Fruit fly (Drosophila melanogaster) whole organism, embryonic: ENCODE data around the gene Tom40.

Experiments
- Aef1 ChIP-seq: fragments of 200-800 bp; sonication (Bioruptor generic); IDR thresholded peaks from 3 replicates; pipeline ENCODE4 v1.3.6; 2022; ENCODE audit warnings: missing biosample characterization, missing genetic modification characterization
- Awh ChIP-seq: fragments of 200-800 bp; sonication (Bioruptor generic); IDR thresholded peaks from 2 replicates; pipeline ENCODE4, ENCODE4 v1.3.6; 2022; ENCODE audit warnings: missing biosample characterization, missing genetic modification characterization
- Blimp-1 ChIP-seq: fragments of 200-800 bp; sonication (Bioruptor generic); optimal IDR thresholded peaks from 3 replicates; lab custom pipeline; 2018; ENCODE audit warnings: missing biosample characterization, missing genetic modification characterization, mild to moderate bottlenecking, moderate library complexity, missing genetic modification reagents
- CG10431 ChIP-seq: fragments of 200-800 bp; sonication (Bioruptor generic); optimal IDR thresholded peaks from 3 replicates; lab custom pipeline; 2018; ENCODE audit warnings: missing biosample characterization, mild to moderate bottlenecking, missing genetic modification characterization
- CG10654 ChIP-seq: fragments of 200-800 bp; sonication (Bioruptor generic); optimal IDR thresholded peaks from 2 replicates; lab custom pipeline; 2016; ENCODE audit warnings: missing biosample characterization, missing genetic modification characterization
- CG10959 ChIP-seq: fragments of 200-800 bp; sonication (Bioruptor generic); IDR thresholded peaks from 2 replicates; pipeline ENCODE4 v1.3.6; 2022; ENCODE audit warnings: missing biosample characterization, missing genetic modification characterization
- CG12236 ChIP-seq: fragments of 200-800 bp; sonication (Bioruptor generic); optimal IDR thresholded peaks from 2 replicates; lab custom pipeline; 2016; ENCODE audit warnings: missing biosample characterization, missing genetic modification characterization
- CG13424 ChIP-seq: fragments of 200-800 bp; sonication (Bioruptor generic); optimal IDR thresholded peaks from 2 replicates; lab custom pipeline; 2019; ENCODE audit warnings: missing biosample characterization, mild to moderate bottlenecking, missing genetic modification characterization, moderate library complexity
- CG14860 ChIP-seq: fragments of 200-800 bp; sonication (Bioruptor generic); IDR thresholded peaks from 3 replicates; pipeline ENCODE4 v1.3.6; 2022; ENCODE audit warnings: missing biosample characterization, missing genetic modification characterization; ENCODE audit not compliant: partially characterized antibody
- CG15479 ChIP-seq: fragments of 200-800 bp; sonication (Bioruptor generic); optimal IDR thresholded peaks from 3 replicates; lab custom pipeline; 2019; ENCODE audit warnings: missing biosample characterization, mild to moderate bottlenecking, missing genetic modification characterization, moderate library complexity
- CG1602 ChIP-seq: fragments of 200-800 bp; sonication (Bioruptor generic); optimal IDR thresholded peaks from 3 replicates; lab custom pipeline; 2016; ENCODE audit warnings: missing biosample characterization, missing genetic modification characterization
- CG17186 ChIP-seq: fragments of 200-800 bp; sonication (Bioruptor generic); optimal IDR thresholded peaks from 3 replicates; lab custom pipeline; 2017; ENCODE audit warnings: missing biosample characterization, missing genetic modification reagents, missing genetic modification characterization
- CG17328 ChIP-seq: fragments of 200-800 bp; sonication (Bioruptor generic); IDR thresholded peaks from 2 replicates; pipeline ENCODE4 v1.3.6; 2022; ENCODE audit warnings: missing biosample characterization, missing genetic modification characterization
- CG17802 ChIP-seq: fragments of 200-800 bp; sonication (Bioruptor generic); optimal IDR thresholded peaks from 2 replicates; lab custom pipeline; 2018; ENCODE audit warnings: missing biosample characterization, mild to moderate bottlenecking, missing genetic modification characterization, moderate library complexity
- CG18764 ChIP-seq: fragments of 200-800 bp; sonication (Bioruptor generic); optimal IDR thresholded peaks from 3 replicates; lab custom pipeline; 2016; ENCODE audit warnings: missing biosample characterization, missing genetic modification characterization
- CG2120 ChIP-seq: fragments of 200-800 bp; sonication (Bioruptor generic); optimal IDR thresholded peaks from 3 replicates; lab custom pipeline; 2016; ENCODE audit warnings: missing biosample characterization, missing genetic modification characterization
- CG31388 ChIP-seq: fragments of 200-800 bp; sonication (Bioruptor generic); optimal IDR thresholded peaks from 2 replicates; lab custom pipeline; 2016; ENCODE audit warnings: missing biosample characterization, missing genetic modification characterization
- CG3838 ChIP-seq: fragments of 200-800 bp; sonication (Bioruptor generic); optimal IDR thresholded peaks from 3 replicates; lab custom pipeline; 2016; ENCODE audit warnings: missing biosample characterization, missing genetic modification characterization
- CG4404 ChIP-seq: fragments of 200-800 bp; sonication (Bioruptor generic); IDR thresholded peaks from 2 replicates; pipeline ENCODE4 v1.3.6; 2022; ENCODE audit warnings: missing biosample characterization, missing genetic modification characterization
- CG4707 ChIP-seq: fragments of 200-800 bp; sonication (Bioruptor generic); optimal IDR thresholded peaks from 2 replicates; lab custom pipeline; 2018; ENCODE audit warnings: missing biosample characterization, mild to moderate bottlenecking, missing genetic modification characterization, moderate library complexity
- CG4820 ChIP-seq: fragments of 200-800 bp; sonication (Bioruptor generic); optimal IDR thresholded peaks from 3 replicates; lab custom pipeline; 2016; ENCODE audit warnings: missing biosample characterization, missing genetic modification characterization
- CG7357 ChIP-seq: fragments of 200-800 bp; sonication (Bioruptor generic); IDR thresholded peaks from 3 replicates; pipeline ENCODE4 v1.3.6; 2022; ENCODE audit warnings: missing biosample characterization, missing genetic modification characterization
- CG7372 ChIP-seq: fragments of 200-800 bp; sonication (Bioruptor generic); IDR thresholded peaks from 2 replicates; pipeline ENCODE4 v1.3.6; 2022; ENCODE audit warnings: missing biosample characterization, missing genetic modification characterization
- CG8765 ChIP-seq: fragments of 200-800 bp; sonication (Bioruptor generic); IDR thresholded peaks from 2 replicates; pipeline ENCODE4 v1.3.6; 2022; ENCODE audit warnings: missing biosample characterization, missing genetic modification characterization
- CkIIα-i1 ChIP-seq: fragments of 200-800 bp; sonication (Bioruptor generic); IDR thresholded peaks from 2 replicates; pipeline ENCODE4 v1.3.6; 2022; ENCODE audit warnings: missing biosample characterization, missing genetic modification characterization
- Dek ChIP-seq: fragments of 200-800 bp; sonication (Bioruptor generic); optimal IDR thresholded peaks from 3 replicates; lab custom pipeline; 2019; ENCODE audit warnings: missing biosample characterization, mild to moderate bottlenecking, missing genetic modification characterization, moderate library complexity
- E2f1 ChIP-seq: fragments of 200-800 bp; sonication (Bioruptor generic); IDR thresholded peaks from 2 replicates; pipeline ENCODE4 v1.3.6; 2022; ENCODE audit warnings: missing biosample characterization, missing genetic modification characterization
- ERR ChIP-seq: fragments of 200-800 bp; sonication (Bioruptor generic); optimal IDR thresholded peaks from 2 replicates; lab custom pipeline; 2016; ENCODE audit warnings: missing biosample characterization, missing genetic modification characterization
- HLH3B ChIP-seq: fragments of 200-800 bp; sonication (Bioruptor generic); IDR thresholded peaks from 2 replicates; pipeline ENCODE4 v1.3.6; 2022; ENCODE audit warnings: missing biosample characterization, missing genetic modification characterization
- HLHmδ ChIP-seq: fragments of 200-800 bp; sonication (Bioruptor generic); optimal IDR thresholded peaks from 2 replicates; lab custom pipeline; 2018; ENCODE audit warnings: missing biosample characterization, mild to moderate bottlenecking, missing genetic modification characterization, moderate library complexity
- Hr51 ChIP-seq, 2 experiments: fragments of 200-800 bp; sonication (Bioruptor generic); optimal IDR thresholded peaks; 2 replicates in 1 of 2; 3 replicates in 1 of 2; lab custom pipeline; 2016 to 2018; ENCODE audit warnings: missing biosample characterization in 2 of 2, missing genetic modification characterization in 2 of 2, mild to moderate bottlenecking in 1 of 2, moderate library complexity in 1 of 2
- NC2α ChIP-seq: fragments of 200-800 bp; sonication (Bioruptor generic); optimal IDR thresholded peaks from 2 replicates; lab custom pipeline; 2016; ENCODE audit warnings: missing biosample characterization, missing genetic modification characterization
- PHDP ChIP-seq: fragments of 200-800 bp; sonication (Bioruptor generic); optimal IDR thresholded peaks from 3 replicates; lab custom pipeline; 2018; ENCODE audit warnings: missing biosample characterization, mild to moderate bottlenecking, missing genetic modification characterization, moderate library complexity
- Scr ChIP-seq: fragments of 200-800 bp; sonication (Bioruptor generic); IDR thresholded peaks from 2 replicates; pipeline ENCODE4 v1.3.6; 2022; ENCODE audit warnings: missing biosample characterization, missing genetic modification characterization; ENCODE audit not compliant: partially characterized antibody
- Stat92E ChIP-seq, 3 experiments: fragments of >200 bp in 2 of 3; fragments of 200-800 bp in 1 of 3; sonication (Bioruptor generic) in 1 of 3; optimal IDR thresholded peaks; 2 replicates each; lab custom pipeline; 2017 to 2019; ENCODE audit warnings: missing biosample characterization in 3 of 3, missing genetic modification characterization in 3 of 3, mild to moderate bottlenecking in 1 of 3, moderate library complexity in 1 of 3
- Vsx1 ChIP-seq: fragments of 200-800 bp; sonication (Bioruptor generic); optimal IDR thresholded peaks from 2 replicates; lab custom pipeline; 2017; ENCODE audit warnings: missing biosample characterization, mild to moderate bottlenecking, missing genetic modification characterization, missing genetic modification reagents
- br ChIP-seq: fragments of >200 bp; optimal IDR thresholded peaks from 2 replicates; lab custom pipeline; 2017
- bsh ChIP-seq, 2 experiments: fragments of 200-800 bp; sonication (Bioruptor generic); optimal IDR thresholded peaks; 2 replicates each; lab custom pipeline; 2017 to 2018; ENCODE audit warnings: mild to moderate bottlenecking in 2 of 2, missing biosample characterization in 2 of 2, missing genetic modification characterization in 2 of 2, moderate library complexity in 1 of 2
- dm ChIP-seq: fragments of 200-800 bp; sonication (Bioruptor generic); optimal IDR thresholded peaks from 3 replicates; lab custom pipeline; 2016; ENCODE audit warnings: missing biosample characterization, missing genetic modification characterization
- fd102C ChIP-seq: fragments of 200-800 bp; sonication (Bioruptor generic); optimal IDR thresholded peaks from 2 replicates; lab custom pipeline; 2018; ENCODE audit warnings: missing biosample characterization, mild to moderate bottlenecking, missing genetic modification characterization, moderate library complexity
- gfzf ChIP-seq: fragments of 200-800 bp; sonication (Bioruptor generic); optimal IDR thresholded peaks from 2 replicates; lab custom pipeline; 2016; ENCODE audit warnings: missing biosample characterization, mild to moderate bottlenecking, missing genetic modification characterization, moderate library complexity
- grau ChIP-seq: fragments of 200-800 bp; optimal IDR thresholded peaks from 3 replicates; lab custom pipeline; 2019; ENCODE audit warnings: missing biosample characterization, mild to moderate bottlenecking, missing genetic modification characterization, moderate library complexity
- jigr1 ChIP-seq: fragments of 200-800 bp; sonication (Bioruptor generic); IDR thresholded peaks from 3 replicates; pipeline ENCODE4 v1.3.6; 2022; ENCODE audit warnings: missing biosample characterization, missing genetic modification characterization
- lbe ChIP-seq: fragments of 200-800 bp; sonication (Bioruptor generic); optimal IDR thresholded peaks from 2 replicates; lab custom pipeline; 2016; ENCODE audit warnings: missing biosample characterization, mild to moderate bottlenecking, missing genetic modification characterization
- nom ChIP-seq: fragments of 200-800 bp; sonication (Bioruptor generic); optimal IDR thresholded peaks from 2 replicates; lab custom pipeline; 2017; ENCODE audit warnings: missing biosample characterization, missing genetic modification characterization, mild to moderate bottlenecking, moderate library complexity, missing genetic modification reagents
- odd ChIP-seq: fragments of 200-800 bp; sonication (Bioruptor generic); optimal IDR thresholded peaks from 2 replicates; lab custom pipeline; 2017; ENCODE audit warnings: missing biosample characterization, mild to moderate bottlenecking, missing genetic modification characterization
- pfk ChIP-seq: fragments of 200-800 bp; sonication (Bioruptor generic); optimal IDR thresholded peaks from 2 replicates; lab custom pipeline; 2018; ENCODE audit warnings: missing biosample characterization, mild to moderate bottlenecking, missing genetic modification characterization, moderate library complexity
- salm ChIP-seq: fragments of 200-800 bp; sonication (Bioruptor generic); optimal IDR thresholded peaks from 2 replicates; lab custom pipeline; 2018; ENCODE audit warnings: missing biosample characterization, mild to moderate bottlenecking, missing genetic modification characterization
- sisA ChIP-seq: fragments of 200-800 bp; sonication (Bioruptor generic); IDR thresholded peaks from 2 replicates; pipeline ENCODE4 v1.3.6; 2022; ENCODE audit warnings: missing biosample characterization, missing genetic modification characterization

Tom40 gene

dm6 chrX:7700239-7700793 lies 36.4 kb upstream of the Tom40 start (continued):
- TF ChIP-seq CG14860 (GFP tag; lab: Robert Waterston, UW): no peak
- TF ChIP-seq Hr51 (GFP tag; optimal IDR thresholded peaks at IDR 0.05; lab: Kevin White, UChicago): peak; percentile 81 to 91
- peak; percentile 93 for TF ChIP-seq PHDP
- TF ChIP-seq CG13424: peak; percentile 92
- TF ChIP-seq CG18764: peak; percentile 84
- no peak for TF ChIP-seq Scr (GFP tag; lab: Robert Waterston, UW)
- TF ChIP-seq HLHmδ (GFP tag; lab: Kevin White, UChicago): no peak
- peak; percentile 83 for TF ChIP-seq dm (GFP tag; lab: Kevin White, UChicago)
- peak; percentile 79 for TF ChIP-seq CG12236 (GFP tag; lab: Kevin White, UChicago)
- peak; percentile 95 for TF ChIP-seq HLH3B
- TF ChIP-seq CG2120 (GFP tag; lab: Kevin White, UChicago): peak; percentile 95
- no peak for TF ChIP-seq br
- TF ChIP-seq CG17802 (tag; lab: Kevin White, UChicago): peak; percentile 72
- peak; percentile 14 for TF ChIP-seq gfzf
- TF ChIP-seq pfk (GFP tag; lab: Kevin White, UChicago): peak; percentile 7
- peak; percentile 94 for TF ChIP-seq E2f1 (GFP tag; lab: Robert Waterston, UW)
- no peak for TF ChIP-seq fd102C (GFP tag; lab: Kevin White, UChicago)
- TF ChIP-seq jigr1 (GFP tag; lab: Robert Waterston, UW): peak; percentile 89
- peak; percentile 90 for TF ChIP-seq Dek (tag; lab: Kevin White, UChicago)
- TF ChIP-seq CG7372 (GFP tag; lab: Robert Waterston, UW): peak; percentile 93
- TF ChIP-seq NC2α (GFP tag; lab: Kevin White, UChicago): peak; percentile 80
- peak in 1 of 2 experiments; percentile 90 for TF ChIP-seq bsh (GFP tag; optimal IDR thresholded peaks at IDR 0.05; lab: Kevin White, UChicago)
- TF ChIP-seq CG10431 (GFP tag; lab: Kevin White, UChicago): no peak
- peak; percentile 94 for TF ChIP-seq Awh
- peak; percentile 93 for TF ChIP-seq CG4707
- peak; percentile 95 for TF ChIP-seq Aef1 (GFP tag; lab: Robert Waterston, UW)
- peak; percentile 76 for TF ChIP-seq ERR
- peak; percentile 79 for TF ChIP-seq salm (tag; lab: Kevin White, UChicago)
- TF ChIP-seq Stat92E (GFP tag; optimal IDR thresholded peaks at IDR 0.05; lab: Kevin White, UChicago): no peak
- peak; percentile 90 for TF ChIP-seq CG17328 (GFP tag; lab: Robert Waterston, UW)
- peak; percentile 95 for TF ChIP-seq CG10654
- peak; percentile 78 for TF ChIP-seq CG4404 (GFP tag; lab: Robert Waterston, UW)
- TF ChIP-seq CG8765 (GFP tag; lab: Robert Waterston, UW): peak; percentile 78; the same call in 1 of the 2 replicates
- TF ChIP-seq CG4820 (GFP tag; lab: Kevin White, UChicago): peak; percentile 91
- peak; percentile 23 for TF ChIP-seq lbe (GFP tag; lab: Kevin White, UChicago)
- peak; percentile 97 for TF ChIP-seq sisA
- TF ChIP-seq CG10959 (GFP tag; lab: Robert Waterston, UW): peak; percentile 85
- peak; percentile 85 for TF ChIP-seq Blimp-1 (GFP tag; lab: Kevin White, UChicago)
- peak; percentile 9; the same call in 1 of the 2 replicates for TF ChIP-seq CkIIα-i1 (GFP tag; lab: Robert Waterston, UW)
- TF ChIP-seq CG17186 (GFP tag; lab: Kevin White, UChicago): peak; percentile 54
- peak; percentile 56 for TF ChIP-seq Vsx1 (GFP tag; lab: Kevin White, UChicago)
- TF ChIP-seq CG15479 (GFP tag; lab: Kevin White, UChicago): no peak
- TF ChIP-seq CG7357 (GFP tag; lab: Robert Waterston, UW): peak; percentile 85
- TF ChIP-seq CG1602 (GFP tag; lab: Kevin White, UChicago): peak; percentile 84
- peak; percentile 76 for TF ChIP-seq CG3838
- no peak for TF ChIP-seq nom (GFP tag; lab: Kevin White, UChicago)
- TF ChIP-seq grau (tag; lab: Kevin White, UChicago): peak; percentile 97
- TF ChIP-seq CG31388: peak; percentile 86
- TF ChIP-seq odd (GFP tag; lab: Kevin White, UChicago): peak; percentile 85
